Worm (Caenorhabditis elegans) whole organism, mixed stage, embryonic: Measurements from ENCODE around the gene igdb-2.
A peak's percentile ranks its signal among the peaks of the same experiment; 100 is the strongest.
"Not testable (repeated sequence)": the region's sequence is repeated elsewhere in the genome, so short reads cannot be mapped to it uniquely, and the experiment has no call there.

Experiments used
- M03D4.4 ChIP-seq: sonication (generic microtip); optimal IDR thresholded peaks from 2 replicates; lab custom pipeline; 2017; ENCODE audit warnings: mild to moderate bottlenecking, missing genetic modification characterization, missing compliant biosample characterization
- blmp-1 ChIP-seq: fragments of 150-350 bp; optimal IDR thresholded peaks from 2 replicates; lab custom pipeline; 2014; ENCODE audit warnings: missing biosample characterization, missing genetic modification characterization
- ceh-39 ChIP-seq: fragments of 150-350 bp; optimal IDR thresholded peaks from 2 replicates; lab custom pipeline; 2014; ENCODE audit warnings: missing biosample characterization, missing genetic modification characterization
- ceh-83 ChIP-seq: fragments of 200-800 bp; sonication (Bioruptor generic); optimal IDR thresholded peaks from 2 replicates; lab custom pipeline; 2018; ENCODE audit warnings: mild to moderate bottlenecking, missing genetic modification characterization, missing compliant biosample characterization
- ces-1 ChIP-seq: fragments of 150-350 bp; optimal IDR thresholded peaks from 2 replicates; lab custom pipeline; 2014; ENCODE audit warnings: missing biosample characterization, missing genetic modification reagents, missing genetic modification characterization
- drap-1 ChIP-seq: fragments of 200-800 bp; sonication (Bioruptor generic); optimal IDR thresholded peaks from 3 replicates; lab custom pipeline; 2018; ENCODE audit warnings: mild to moderate bottlenecking, missing genetic modification characterization, missing compliant biosample characterization
- elt-1 ChIP-seq: sonication (generic microtip); optimal IDR thresholded peaks from 2 replicates; lab custom pipeline; 2017; ENCODE audit warnings: missing genetic modification characterization, mild to moderate bottlenecking, missing compliant biosample characterization, antibody characterized with exemption, moderate library complexity, borderline replicate concordance; ENCODE audit not compliant: insufficient read depth
- flh-1 ChIP-seq: fragments of 200-800 bp; sonication (Bioruptor generic); optimal IDR thresholded peaks from 2 replicates; lab custom pipeline; 2018; ENCODE audit warnings: mild to moderate bottlenecking, missing genetic modification characterization, moderate library complexity, missing compliant biosample characterization
- ham-2 ChIP-seq: fragments of 200-800 bp; sonication (Bioruptor generic); optimal IDR thresholded peaks from 2 replicates; lab custom pipeline; 2018; ENCODE audit warnings: mild to moderate bottlenecking, missing genetic modification characterization, missing compliant biosample characterization
- lin-13 ChIP-seq: fragments of 150-350 bp; optimal IDR thresholded peaks from 2 replicates; lab custom pipeline; 2014; ENCODE audit warnings: missing biosample characterization, missing genetic modification characterization
- lin-32 ChIP-seq: fragments of 200-800 bp; sonication (Bioruptor generic); optimal IDR thresholded peaks from 2 replicates; lab custom pipeline; 2018; ENCODE audit warnings: mild to moderate bottlenecking, missing genetic modification characterization, missing compliant biosample characterization
- lsy-2 ChIP-seq: fragments of 150-350 bp; optimal IDR thresholded peaks from 2 replicates; lab custom pipeline; 2014; ENCODE audit warnings: missing biosample characterization, missing genetic modification characterization
- mab-5 ChIP-seq: fragments of 150-350 bp; optimal IDR thresholded peaks from 2 replicates; lab custom pipeline; 2014; ENCODE audit warnings: missing biosample characterization, missing genetic modification characterization
- nhr-12 ChIP-seq: fragments of 150-350 bp; optimal IDR thresholded peaks from 2 replicates; lab custom pipeline; 2014; ENCODE audit warnings: missing biosample characterization, missing genetic modification characterization
- nhr-237 ChIP-seq: fragments of 150-350 bp; optimal IDR thresholded peaks from 2 replicates; lab custom pipeline; 2014; ENCODE audit warnings: missing biosample characterization, missing genetic modification characterization
- nhr-28 ChIP-seq: fragments of 150-350 bp; optimal IDR thresholded peaks from 2 replicates; lab custom pipeline; 2014; ENCODE audit warnings: missing biosample characterization, missing genetic modification characterization
- nhr-76 ChIP-seq: sonication (generic microtip); optimal IDR thresholded peaks from 2 replicates; lab custom pipeline; 2017; ENCODE audit warnings: missing biosample characterization, missing genetic modification characterization
- pha-4 ChIP-seq: fragments of 150-350 bp; optimal IDR thresholded peaks from 2 replicates; lab custom pipeline; 2018; ENCODE audit warnings: missing biosample characterization, missing genetic modification reagents, missing genetic modification characterization
- snpc-4 ChIP-seq: fragments of 150-350 bp; optimal IDR thresholded peaks from 2 replicates; lab custom pipeline; 2014; ENCODE audit warnings: missing biosample characterization, missing genetic modification characterization
- sptf-1 ChIP-seq: sonication (generic microtip); optimal IDR thresholded peaks from 2 replicates; lab custom pipeline; 2017; ENCODE audit warnings: mild to moderate bottlenecking, missing genetic modification characterization, moderate library complexity, missing compliant biosample characterization
- tbx-8 ChIP-seq: fragments of 200-800 bp; sonication (Bioruptor generic); optimal IDR thresholded peaks from 2 replicates; lab custom pipeline; 2018; ENCODE audit warnings: mild to moderate bottlenecking, missing genetic modification characterization, moderate library complexity, missing compliant biosample characterization
- unc-120 ChIP-seq: sonication (generic microtip); optimal IDR thresholded peaks from 2 replicates; lab custom pipeline; 2017; ENCODE audit warnings: missing genetic modification characterization, missing compliant biosample characterization; ENCODE audit not compliant: poor library complexity, severe bottlenecking
- unc-62 ChIP-seq: fragments of 150-350 bp; optimal IDR thresholded peaks from 2 replicates; lab custom pipeline; 2014; ENCODE audit warnings: missing biosample characterization, missing genetic modification reagents, missing genetic modification characterization
- ztf-11 ChIP-seq: fragments of 150-350 bp; optimal IDR thresholded peaks from 2 replicates; lab custom pipeline; 2014; ENCODE audit warnings: missing biosample characterization, missing genetic modification characterization

igdb-2 gene

ce11 chrIV:12464822-12465221, 3.6 kb upstream of the igdb-2 start:
- no peak for TF ChIP-seq lsy-2 (tag; lab: Kevin White, UChicago)

ce11 chrIV:12467761-12468160, 698 bp upstream of the igdb-2 start:
- TF ChIP-seq ztf-11 (tag; lab: Kevin White, UChicago) (no peak), tbx-8 (no peak), lsy-2 (tag; lab: Kevin White, UChicago) (no peak), ceh-39 (peak; percentile 72)

ce11 chrIV:12476942-12477341, 8.5 kb downstream of the igdb-2 start, which contains the start of gene T04A11.1:
T04A11.1 (minus strand) TSS chrIV:12477042.
- TF ChIP-seq nhr-12 (tag; lab: Kevin White, UChicago); lin-32 (GFP tag; lab: Kevin White, UChicago); M03D4.4 (tag; lab: Kevin White, UChicago): not testable (repeated sequence)
- TF ChIP-seq, all 35 proteins: peak for 0; not testable (repeated sequence) for 35

ce11 chrIV:12478711-12479110, 10.3 kb downstream of the igdb-2 start, which contains the start of gene igdb-1:
igdb-1 (plus strand) TSS chrIV:12479011.
- TF ChIP-seq lin-13; nhr-28 (tag; lab: Kevin White, UChicago); ces-1 (GFP tag; lab: Kevin White, UChicago): not testable (repeated sequence)

- not testable (repeated sequence) for TF ChIP-seq nhr-76 (tag; lab: Kevin White, UChicago); unc-62 (GFP tag; lab: Kevin White, UChicago); unc-120
Observed at ce11 chrIV:12484479-12484878, 16.0 kb downstream of the igdb-2 start, which contains the start of gene T04A11.4. T04A11.4 (minus strand) TSS chrIV:12484579.

ce11 chrIV:12487194-12487593, 18.7 kb downstream of the igdb-2 start, which contains the start of gene sru-26:
sru-26 (plus strand) TSS chrIV:12487494.
- TF ChIP-seq elt-1 (tag; lab: Kevin White, UChicago) (no peak), unc-62 (GFP tag; lab: Kevin White, UChicago) (no peak), lsy-2 (tag; lab: Kevin White, UChicago) (no peak), lin-13 (no peak), nhr-28 (tag; lab: Kevin White, UChicago) (no peak)

- TF ChIP-seq nhr-237 (tag; lab: Kevin White, UChicago) = no peak
- no peak for TF ChIP-seq snpc-4 (tag; lab: Kevin White, UChicago)
- TF ChIP-seq lin-13 = no peak
- no peak for TF ChIP-seq flh-1
- no peak for TF ChIP-seq pha-4 (tag; lab: Kevin White, UChicago)
- TF ChIP-seq nhr-28 (tag; lab: Kevin White, UChicago) = no peak
- TF ChIP-seq blmp-1 = no peak
- TF ChIP-seq nhr-76 (tag; lab: Kevin White, UChicago) = no peak
- no peak for TF ChIP-seq sptf-1
- no peak for TF ChIP-seq nhr-12 (tag; lab: Kevin White, UChicago)
- TF ChIP-seq ham-2 (GFP tag; lab: Kevin White, UChicago) = no peak
- TF ChIP-seq ceh-83 (GFP tag; lab: Kevin White, UChicago) = no peak
- no peak for TF ChIP-seq elt-1 (tag; lab: Kevin White, UChicago)
- no peak for TF ChIP-seq unc-120
Observed at ce11 chrIV:12490491-12490890, 22.0 kb downstream of the igdb-2 start, which contains the start of gene him-6. him-6 (plus strand) TSS chrIV:12490791.

- no peak for TF ChIP-seq nhr-237 (tag; lab: Kevin White, UChicago)
- TF ChIP-seq mab-5 = no peak
- no peak for TF ChIP-seq pha-4 (tag; lab: Kevin White, UChicago)
- TF ChIP-seq drap-1 (GFP tag; lab: Kevin White, UChicago) = no peak
Observed at ce11 chrIV:12495196-12495595, 26.7 kb downstream of the igdb-2 start, which contains the start of gene sru-20. sru-20 (plus strand) TSS chrIV:12495496.
